Worm (Caenorhabditis elegans): ENCODE measurements around the gene F26G1.2.

ce11 chrII:4748374-4748773 lies 14.5 kb upstream of the F26G1.2 start:
- TF ChIP-seq hlh-30 (tag; optimal IDR thresholded peaks at IDR 0.05; ENCODE audit: insufficient read depth) = no peak
- TF ChIP-seq fkh-10 (GFP tag; optimal IDR thresholded peaks at IDR 0.05) = no peak
- TF ChIP-seq ama-1 (optimal IDR thresholded peaks at IDR 0.05) = no peak
- no peak for TF ChIP-seq pag-3 (tag; optimal IDR thresholded peaks at IDR 0.05; ENCODE audit: borderline replicate concordance)
- no peak for TF ChIP-seq nhr-11 (tag; optimal IDR thresholded peaks at IDR 0.05)
- no peak for TF ChIP-seq C08G9.2 (tag; optimal IDR thresholded peaks at IDR 0.05)
- no peak for TF ChIP-seq dmd-4 (tag; optimal IDR thresholded peaks at IDR 0.05; ENCODE audit: borderline replicate concordance)
- no peak for TF ChIP-seq sox-4 (tag; optimal IDR thresholded peaks at IDR 0.05)
- no peak for TF ChIP-seq pha-4 (tag; optimal IDR thresholded peaks at IDR 0.05)
- TF ChIP-seq Y22D7AL.16 (tag; optimal IDR thresholded peaks at IDR 0.05) = no peak
- no peak for TF ChIP-seq K09A11.1 (tag; optimal IDR thresholded peaks at IDR 0.05; ENCODE audit: insufficient read depth)
